Worm (Caenorhabditis elegans): ENCODE results near the gene pcca-1.

DNA sequence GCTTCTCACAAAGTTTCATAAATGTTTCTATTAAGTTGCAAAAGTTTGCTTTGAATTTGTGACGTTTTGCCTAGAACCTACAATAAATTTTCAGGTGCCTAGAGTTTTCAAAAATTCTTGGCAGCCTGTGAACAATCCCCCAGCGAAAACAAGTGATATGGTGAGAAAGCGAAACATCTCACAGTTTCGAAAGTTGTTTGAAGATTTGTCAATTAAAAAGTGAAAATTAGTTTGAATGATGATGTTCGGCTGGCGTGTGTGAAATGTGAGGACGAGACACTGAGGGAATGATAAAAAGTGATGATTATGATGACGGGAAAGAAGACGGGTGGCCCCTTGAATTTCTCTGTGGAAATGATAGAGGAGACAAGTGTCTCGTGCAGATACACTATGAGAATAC lies 22.0 kb downstream of the pcca-1 start:
- no peak for TF ChIP-seq unc-62 (GFP tag; optimal IDR thresholded peaks at IDR 0.05)
- no peak for TF ChIP-seq lin-26 (GFP tag; IDR thresholded peaks at IDR 0.05)
- no peak for TF ChIP-seq ceh-91 (GFP tag; IDR thresholded peaks at IDR 0.05)
